Fruit fly (Drosophila melanogaster): ENCODE data around the gene Fkbp39.

DNA sequence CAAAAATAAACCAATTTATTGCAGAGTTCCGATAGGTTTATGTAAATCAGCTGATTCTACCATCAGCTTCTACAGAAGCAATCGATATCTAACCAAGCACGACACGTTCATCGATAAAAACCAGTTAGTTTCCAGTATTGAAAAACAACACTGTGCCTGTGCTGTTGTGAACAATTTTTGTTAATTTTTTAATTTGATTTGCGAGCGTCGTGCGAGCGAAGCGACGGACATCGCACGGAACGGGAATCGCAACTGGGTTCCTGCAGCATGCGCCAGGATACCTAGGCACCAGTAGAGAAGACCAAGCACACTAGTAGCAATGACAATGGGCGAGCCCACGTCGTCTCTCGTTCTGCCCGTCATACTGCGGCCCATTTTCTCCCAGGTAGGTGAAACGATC is 38.9 kb upstream of the Fkbp39 start, which contains the start of the genes Ccm3 and CG6136:
- TF ChIP-seq CG12768 (GFP tag; optimal IDR thresholded peaks at IDR 0.05), result peak; percentile 69
- peak; percentile 53 for TF ChIP-seq CG33017 (tag; optimal IDR thresholded peaks at IDR 0.05)
- peak; percentile 38 for TF ChIP-seq CG14711 (tag; optimal IDR thresholded peaks at IDR 0.05)
- TF ChIP-seq Clk (GFP tag; optimal IDR thresholded peaks at IDR 0.05), result peak; percentile 37
- no peak for TF ChIP-seq kay (GFP tag; ENCODE audit: borderline replicate concordance)
- TF ChIP-seq CG5204 (GFP tag; optimal IDR thresholded peaks at IDR 0.05), result no peak
- peak; percentile 72 for TF ChIP-seq Hr96 (GFP tag; optimal IDR thresholded peaks at IDR 0.05)
- TF ChIP-seq pad (GFP tag; optimal IDR thresholded peaks at IDR 0.05), result peak; percentile 70
- peak; percentile 42 for TF ChIP-seq CG7045 (GFP tag; optimal IDR thresholded peaks at IDR 0.05)
- no peak for TF ChIP-seq tj (GFP tag; optimal IDR thresholded peaks at IDR 0.05)
- TF ChIP-seq toe (GFP tag; optimal IDR thresholded peaks at IDR 0.05), result peak; percentile 32
- TF ChIP-seq ovo (GFP tag; optimal IDR thresholded peaks at IDR 0.05), result peak; percentile 49
- TF ChIP-seq CG1620 (GFP tag; optimal IDR thresholded peaks at IDR 0.05), result peak; percentile 38
- TF ChIP-seq Crg-1 (GFP tag; optimal IDR thresholded peaks at IDR 0.05), result peak; percentile 85

Measured in whole organism, adult.